Worm (Caenorhabditis elegans): ENCODE measurements around the gene far-2.

Gene far-2

ce11 chrIII:9053740-9054252 lies 27.8 kb upstream of the far-2 start, which contains the start of gene R107.5 (continued):
- TF ChIP-seq ZK546.5 (tag; optimal IDR thresholded peaks at IDR 0.05) = no peak
- TF ChIP-seq lin-13 (GFP tag; optimal IDR thresholded peaks at IDR 0.05) = peak; percentile 83
- no peak for TF ChIP-seq ceh-82 (tag; optimal IDR thresholded peaks at IDR 0.05)
- TF ChIP-seq ceh-28 (tag; optimal IDR thresholded peaks at IDR 0.05) = no peak
- TF ChIP-seq nhr-41 (GFP tag; IDR thresholded peaks at IDR 0.05) = peak; percentile 81
- peak; percentile 97 for TF ChIP-seq tra-1 (GFP tag; IDR thresholded peaks at IDR 0.05)
- TF ChIP-seq sdz-12 (GFP tag; optimal IDR thresholded peaks at IDR 0.05) = peak; percentile 97
- TF ChIP-seq pha-4 (GFP tag; IDR thresholded peaks at IDR 0.05) = peak; percentile 97
- TF ChIP-seq pha-4 (tag; optimal IDR thresholded peaks at IDR 0.05) = peak; percentile 26
- peak; percentile 84 for TF ChIP-seq jun-1 (tag; optimal IDR thresholded peaks at IDR 0.05)
- peak; percentile 87 for TF ChIP-seq D1046.2 (GFP tag; IDR thresholded peaks at IDR 0.05)
- TF ChIP-seq unc-39 (tag; optimal IDR thresholded peaks at IDR 0.05) = peak; percentile 96
- no peak for TF ChIP-seq nhr-237 (tag; optimal IDR thresholded peaks at IDR 0.05)
- 0 out of 2 replicates have a peak, but pooled peaks have one; percentile 38 for TF ChIP-seq tag-97 (GFP tag; IDR thresholded peaks at IDR 0.05)
- peak; percentile 77; the same call in 1 of the 2 replicates for TF ChIP-seq dmd-9 (GFP tag; IDR thresholded peaks at IDR 0.05)
- TF ChIP-seq nhr-102 (tag; optimal IDR thresholded peaks at IDR 0.05) = peak; percentile 94
- peak; percentile 66 for TF ChIP-seq cey-2 (tag; optimal IDR thresholded peaks at IDR 0.05; ENCODE audit: borderline replicate concordance, insufficient read depth)
- TF ChIP-seq ceh-20 (GFP tag; IDR thresholded peaks at IDR 0.05) = peak; percentile 99
- peak; percentile 94 for TF ChIP-seq T26A8.4 (GFP tag; IDR thresholded peaks at IDR 0.05)
- TF ChIP-seq rbr-2 (tag; optimal IDR thresholded peaks at IDR 0.05) = peak; percentile 95

- no peak for TF ChIP-seq spr-1 (tag; optimal IDR thresholded peaks at IDR 0.05)
- no peak for TF ChIP-seq ztf-7 (tag; optimal IDR thresholded peaks at IDR 0.05)
- no peak for TF ChIP-seq mdl-1 (tag; optimal IDR thresholded peaks at IDR 0.05)
- no peak for TF ChIP-seq snpc-4 (tag; optimal IDR thresholded peaks at IDR 0.05)
- peak; percentile 23; the same call in 1 of the 2 replicates for TF ChIP-seq lim-7 (GFP tag; IDR thresholded peaks at IDR 0.05)
- TF ChIP-seq tag-97 (GFP tag; IDR thresholded peaks at IDR 0.05) = no peak
- no peak for TF ChIP-seq nhr-42 (GFP tag; IDR thresholded peaks at IDR 0.05)
- TF ChIP-seq mep-1 (tag; optimal IDR thresholded peaks at IDR 0.05) = no peak
- 0 out of 2 replicates have a peak, but pooled peaks have one; percentile 7 for TF ChIP-seq dmd-6 (GFP tag; IDR thresholded peaks at IDR 0.05)
- no peak for TF ChIP-seq nhr-6 (tag; optimal IDR thresholded peaks at IDR 0.05)
- TF ChIP-seq zag-1 (tag; optimal IDR thresholded peaks at IDR 0.05) = no peak
- no peak for TF ChIP-seq zip-11 (GFP tag; IDR thresholded peaks at IDR 0.05)
- no peak for TF ChIP-seq ama-1 (optimal IDR thresholded peaks at IDR 0.05)
- TF ChIP-seq lin-13 (GFP tag; optimal IDR thresholded peaks at IDR 0.05) = no peak
- no peak for TF ChIP-seq ceh-28 (tag; optimal IDR thresholded peaks at IDR 0.05)
- TF ChIP-seq nhr-76 (tag; optimal IDR thresholded peaks at IDR 0.05) = no peak
- 0 out of 2 replicates have a peak, but pooled peaks have one; percentile 14 for TF ChIP-seq ctbp-1 (GFP tag; IDR thresholded peaks at IDR 0.05)
- no peak for TF ChIP-seq aha-1 (tag)
- no peak for TF ChIP-seq nhr-10 (tag; optimal IDR thresholded peaks at IDR 0.05)
- TF ChIP-seq dpl-1 (GFP tag; optimal IDR thresholded peaks at IDR 0.05) = no peak
- no peak for TF ChIP-seq mxl-3 (GFP tag; optimal IDR thresholded peaks at IDR 0.05)
- no peak for TF ChIP-seq nhr-102 (tag; optimal IDR thresholded peaks at IDR 0.05)
- TF ChIP-seq gei-8 (GFP tag; optimal IDR thresholded peaks at IDR 0.05) = no peak
Measured at ce11 chrIII:9054414-9055147, 27.0 kb upstream of the far-2 start, which contains the start of gene cls-2. Gene cls-2, plus strand, starts transcription at chrIII:9055048.
